Fruit fly (Drosophila melanogaster) whole organism, embryonic: ENCODE data around the gene Bcat.

Source experiments
- CG10431 ChIP-seq: fragments of 200-800 bp; sonication (Bioruptor generic); optimal IDR thresholded peaks from 3 replicates; lab custom pipeline; 2018; ENCODE audit warnings: missing biosample characterization, mild to moderate bottlenecking, missing genetic modification characterization
- CG10543 ChIP-seq: fragments of 200-800 bp; sonication (Bioruptor generic); optimal IDR thresholded peaks from 3 replicates; lab custom pipeline; 2017; ENCODE audit warnings: missing biosample characterization, mild to moderate bottlenecking, missing genetic modification characterization, moderate library complexity
- CG12104 ChIP-seq: fragments of 200-800 bp; sonication (Bioruptor generic); optimal IDR thresholded peaks from 3 replicates; lab custom pipeline; 2016; ENCODE audit warnings: missing biosample characterization, missing genetic modification characterization
- CG12155 ChIP-seq: fragments of 200-800 bp; sonication (Bioruptor generic); optimal IDR thresholded peaks from 3 replicates; lab custom pipeline; 2016; ENCODE audit warnings: missing biosample characterization, missing genetic modification characterization
- CG12391 ChIP-seq: fragments of 200-800 bp; sonication (Bioruptor generic); optimal IDR thresholded peaks from 3 replicates; lab custom pipeline; 2018; ENCODE audit warnings: missing biosample characterization, mild to moderate bottlenecking, missing genetic modification characterization, moderate library complexity
- CG12659 ChIP-seq: fragments of 200-800 bp; sonication (Bioruptor generic); optimal IDR thresholded peaks from 3 replicates; lab custom pipeline; 2017; ENCODE audit warnings: mild to moderate bottlenecking, missing biosample characterization, missing genetic modification reagents, missing genetic modification characterization
- CG13287 ChIP-seq: fragments of 200-800 bp; sonication (Bioruptor generic); IDR thresholded peaks from 2 replicates; pipeline ENCODE4 v1.3.6; 2022; ENCODE audit warnings: missing biosample characterization, missing genetic modification characterization; ENCODE audit not compliant: partially characterized antibody
- CG15514 ChIP-seq: fragments of 200-800 bp; sonication (Bioruptor generic); optimal IDR thresholded peaks from 3 replicates; lab custom pipeline; 2017; ENCODE audit warnings: missing biosample characterization, missing genetic modification characterization, mild to moderate bottlenecking, moderate library complexity, missing genetic modification reagents
- CG15696 ChIP-seq: fragments of 200-800 bp; sonication (Bioruptor generic); optimal IDR thresholded peaks from 2 replicates; lab custom pipeline; 2019; ENCODE audit warnings: missing biosample characterization, mild to moderate bottlenecking, missing genetic modification characterization, moderate library complexity
- CG17361 ChIP-seq: fragments of 200-800 bp; sonication (Bioruptor generic); IDR thresholded peaks from 3 replicates; pipeline ENCODE4 v1.3.6; 2022; ENCODE audit warnings: missing biosample characterization, missing genetic modification characterization
- CG18764 ChIP-seq: fragments of 200-800 bp; sonication (Bioruptor generic); optimal IDR thresholded peaks from 3 replicates; lab custom pipeline; 2016; ENCODE audit warnings: missing biosample characterization, missing genetic modification characterization
- CG2120 ChIP-seq: fragments of 200-800 bp; sonication (Bioruptor generic); optimal IDR thresholded peaks from 3 replicates; lab custom pipeline; 2016; ENCODE audit warnings: missing biosample characterization, missing genetic modification characterization
- CG2129 ChIP-seq: fragments of 200-800 bp; sonication (Bioruptor generic); IDR thresholded peaks from 2 replicates; pipeline ENCODE4 v1.3.6; 2022; ENCODE audit warnings: missing biosample characterization, missing genetic modification characterization; ENCODE audit not compliant: partially characterized antibody
- CG2678 ChIP-seq: fragments of 200-800 bp; sonication (Bioruptor generic); optimal IDR thresholded peaks from 3 replicates; lab custom pipeline; 2019; ENCODE audit warnings: missing biosample characterization, mild to moderate bottlenecking, missing genetic modification characterization, moderate library complexity
- CG34224 ChIP-seq: fragments of 200-800 bp; sonication (Bioruptor generic); IDR thresholded peaks from 3 replicates; pipeline ENCODE4 v1.3.6; 2022; ENCODE audit warnings: missing biosample characterization, missing genetic modification characterization; ENCODE audit not compliant: partially characterized antibody
- CG34376 ChIP-seq: fragments of 200-800 bp; sonication (Bioruptor generic); optimal IDR thresholded peaks from 2 replicates; lab custom pipeline; 2018; ENCODE audit warnings: missing biosample characterization, mild to moderate bottlenecking, missing genetic modification characterization
- CG3726 ChIP-seq: fragments of 200-800 bp; sonication (Bioruptor generic); IDR thresholded peaks from 3 replicates; pipeline ENCODE4, ENCODE4 v1.3.6; 2022; ENCODE audit warnings: missing biosample characterization, missing genetic modification characterization
- CG4617 ChIP-seq: fragments of 200-800 bp; sonication (Bioruptor generic); optimal IDR thresholded peaks from 3 replicates; lab custom pipeline; 2016; ENCODE audit warnings: missing biosample characterization, missing genetic modification characterization, borderline replicate concordance
- CG5245 ChIP-seq: fragments of 200-800 bp; sonication (Bioruptor generic); optimal IDR thresholded peaks from 3 replicates; lab custom pipeline; 2016; ENCODE audit warnings: missing biosample characterization, missing genetic modification characterization
- CG7556 ChIP-seq: fragments of 200-800 bp; sonication (Bioruptor generic); optimal IDR thresholded peaks from 2 replicates; lab custom pipeline; 2017; ENCODE audit warnings: missing biosample characterization, mild to moderate bottlenecking, missing genetic modification characterization
- CG7928 ChIP-seq: fragments of 200-800 bp; sonication (Bioruptor generic); optimal IDR thresholded peaks from 2 replicates; lab custom pipeline; 2017; ENCODE audit warnings: missing biosample characterization, mild to moderate bottlenecking, missing genetic modification characterization
- CG9797 ChIP-seq: fragments of 200-800 bp; sonication (Bioruptor generic); optimal IDR thresholded peaks from 3 replicates; lab custom pipeline; 2018; ENCODE audit warnings: missing biosample characterization, mild to moderate bottlenecking, missing genetic modification characterization
- Chrac-16 ChIP-seq: fragments of 200-800 bp; sonication (Bioruptor generic); optimal IDR thresholded peaks from 3 replicates; lab custom pipeline; 2016; ENCODE audit warnings: missing biosample characterization, missing genetic modification characterization
- Dip2 ChIP-seq: fragments of 200-800 bp; sonication (Bioruptor generic); IDR thresholded peaks from 2 replicates; pipeline ENCODE4 v1.3.6; 2022; ENCODE audit warnings: missing biosample characterization, missing genetic modification characterization
- Dip3 ChIP-seq: fragments of 200-800 bp; sonication (Bioruptor generic); optimal IDR thresholded peaks from 3 replicates; lab custom pipeline; 2016; ENCODE audit warnings: missing biosample characterization, missing genetic modification characterization
- H15 ChIP-seq: fragments of 200-800 bp; sonication (Bioruptor generic); IDR thresholded peaks from 3 replicates; pipeline ENCODE4 v1.3.6; 2022; ENCODE audit warnings: missing biosample characterization, missing genetic modification characterization
- HLH4C ChIP-seq: fragments of 200-800 bp; sonication (Bioruptor generic); IDR thresholded peaks from 3 replicates; pipeline ENCODE4 v1.3.6; 2022; ENCODE audit warnings: missing biosample characterization, missing genetic modification characterization; ENCODE audit not compliant: partially characterized antibody
- Hr51 ChIP-seq, 2 experiments: fragments of 200-800 bp; sonication (Bioruptor generic); optimal IDR thresholded peaks; 2 replicates in 1 of 2; 3 replicates in 1 of 2; lab custom pipeline; 2016 to 2018; ENCODE audit warnings: missing biosample characterization in 2 of 2, missing genetic modification characterization in 2 of 2, mild to moderate bottlenecking in 1 of 2, moderate library complexity in 1 of 2
- Hsf ChIP-seq: fragments of 200-800 bp; sonication (Bioruptor generic); optimal IDR thresholded peaks from 3 replicates; lab custom pipeline; 2016; ENCODE audit warnings: missing biosample characterization, missing genetic modification characterization
- MBD-R2 ChIP-seq: fragments of 200-800 bp; sonication (Bioruptor generic); IDR thresholded peaks from 2 replicates; pipeline ENCODE4 v1.3.6; 2022; ENCODE audit warnings: missing biosample characterization, missing genetic modification characterization
- Med ChIP-seq: fragments of 200-800 bp; sonication (Bioruptor generic); peaks from one replicate; lab custom pipeline; 2016; ENCODE audit warnings: missing biosample characterization, missing genetic modification characterization, mild to moderate bottlenecking, inconsistent platforms, moderate library complexity
- Scr ChIP-seq: fragments of 200-800 bp; sonication (Bioruptor generic); IDR thresholded peaks from 2 replicates; pipeline ENCODE4 v1.3.6; 2022; ENCODE audit warnings: missing biosample characterization, missing genetic modification characterization; ENCODE audit not compliant: partially characterized antibody
- Sin3A ChIP-seq: fragments of >200 bp; optimal IDR thresholded peaks from 2 replicates; lab custom pipeline; 2018
- YL-1 ChIP-seq: fragments of 200-800 bp; sonication (Bioruptor generic); optimal IDR thresholded peaks from 3 replicates; lab custom pipeline; 2017; ENCODE audit warnings: missing biosample characterization, mild to moderate bottlenecking, missing genetic modification characterization
- bbx ChIP-seq: fragments of 200-800 bp; sonication (Bioruptor generic); IDR thresholded peaks from 2 replicates; pipeline ENCODE4 v1.3.6; 2022; ENCODE audit warnings: missing biosample characterization, missing genetic modification characterization; ENCODE audit not compliant: partially characterized antibody
- chn ChIP-seq: fragments of 200-800 bp; sonication (Bioruptor generic); optimal IDR thresholded peaks from 2 replicates; lab custom pipeline; 2016; ENCODE audit warnings: missing biosample characterization, missing genetic modification characterization
- cwo ChIP-seq: fragments of 200-800 bp; sonication (Bioruptor generic); optimal IDR thresholded peaks from 3 replicates; lab custom pipeline; 2017; ENCODE audit warnings: missing biosample characterization, missing genetic modification characterization, mild to moderate bottlenecking, moderate library complexity, missing genetic modification reagents
- dmrt99B ChIP-seq: fragments of 200-800 bp; sonication (Bioruptor generic); optimal IDR thresholded peaks from 2 replicates; lab custom pipeline; 2018; ENCODE audit warnings: missing biosample characterization, mild to moderate bottlenecking, missing genetic modification characterization, moderate library complexity
- grau ChIP-seq: fragments of 200-800 bp; optimal IDR thresholded peaks from 3 replicates; lab custom pipeline; 2019; ENCODE audit warnings: missing biosample characterization, mild to moderate bottlenecking, missing genetic modification characterization, moderate library complexity
- hb ChIP-seq: fragments of 200-800 bp; sonication (Bioruptor generic); IDR thresholded peaks from 3 replicates; pipeline ENCODE4 v1.3.6; 2022; ENCODE audit warnings: missing biosample characterization, missing genetic modification characterization; ENCODE audit not compliant: partially characterized antibody
- inv ChIP-seq: fragments of 200-800 bp; sonication (Bioruptor generic); IDR thresholded peaks from 2 replicates; pipeline ENCODE4 v1.3.6; 2022; ENCODE audit warnings: missing biosample characterization, missing genetic modification characterization; ENCODE audit not compliant: partially characterized antibody
- klu ChIP-seq: fragments of 200-800 bp; sonication (Bioruptor generic); IDR thresholded peaks from 2 replicates; pipeline ENCODE4 v1.3.6; 2022; ENCODE audit warnings: missing biosample characterization, missing genetic modification characterization
- scrt ChIP-seq: fragments of 200-800 bp; sonication (Bioruptor generic); optimal IDR thresholded peaks from 2 replicates; lab custom pipeline; 2018; ENCODE audit warnings: missing biosample characterization, mild to moderate bottlenecking, missing genetic modification characterization, moderate library complexity
- sna ChIP-seq: fragments of 200-800 bp; sonication (Bioruptor generic); IDR thresholded peaks from 2 replicates; pipeline ENCODE4 v1.3.6; 2022; ENCODE audit warnings: missing biosample characterization, missing genetic modification characterization; ENCODE audit not compliant: partially characterized antibody
- trh ChIP-seq: fragments of 200-800 bp; sonication (Bioruptor generic); optimal IDR thresholded peaks from 2 replicates; lab custom pipeline; 2016; ENCODE audit warnings: missing biosample characterization, missing genetic modification characterization
- tup ChIP-seq: fragments of 200-800 bp; sonication (Bioruptor generic); optimal IDR thresholded peaks from 2 replicates; lab custom pipeline; 2016; ENCODE audit warnings: missing biosample characterization, mild to moderate bottlenecking, missing genetic modification characterization, moderate library complexity
- zen2 ChIP-seq: fragments of 200-800 bp; sonication (Bioruptor generic); IDR thresholded peaks from 3 replicates; pipeline ENCODE4 v1.3.6; 2022; ENCODE audit warnings: missing biosample characterization, missing genetic modification characterization; ENCODE audit not compliant: partially characterized antibody

The Bcat gene

dm6 chrX:13384583-13385342 is 11.9 kb upstream of the Bcat start, which contains the start of the genes Rbp1-like and Tim9a (continued):
- TF ChIP-seq CG9797 (GFP tag; lab: Kevin White, UChicago) (peak; percentile 39), chn (GFP tag; lab: Kevin White, UChicago) (no peak), trh (GFP tag; lab: Kevin White, UChicago) (no peak), HLH4C (peak; percentile 72), Med (GFP tag; lab: Kevin White, UChicago) (peak; percentile 79), CG15514 (peak; percentile 71), CG34376 (GFP tag; lab: Kevin White, UChicago) (peak; percentile 53), CG12391 (tag; lab: Kevin White, UChicago) (peak; percentile 66), CG17361 (GFP tag; lab: Robert Waterston, UW) (peak; percentile 61; the same call in 1 of the 3 replicates), MBD-R2 (GFP tag; lab: Robert Waterston, UW) (peak; percentile 24; the same call in 1 of the 2 replicates), CG5245 (no peak), CG12659 (GFP tag; lab: Kevin White, UChicago) (peak; percentile 83), grau (peak; percentile 54), CG7556 (GFP tag; lab: Kevin White, UChicago) (peak; percentile 41), zen2 (GFP tag; lab: Robert Waterston, UW) (0 out of 3 replicates have a peak, but pooled peaks have one; percentile 32), dmrt99B (tag; lab: Kevin White, UChicago) (peak; percentile 19), sna (GFP tag; lab: Robert Waterston, UW) (peak; percentile 62; the same call in 1 of the 2 replicates), CG10543 (GFP tag; lab: Kevin White, UChicago) (peak; percentile 61), Hr51 (GFP tag; optimal IDR thresholded peaks at IDR 0.05; lab: Kevin White, UChicago) (peak in 1 of 2 experiments; percentile 41), klu (0 out of 2 replicates have a peak, but pooled peaks have one; percentile 15), inv (GFP tag; lab: Robert Waterston, UW) (peak; percentile 76), CG13287 (GFP tag; lab: Robert Waterston, UW) (peak; percentile 81), YL-1 (GFP tag; lab: Kevin White, UChicago) (peak; percentile 73), tup (GFP tag; lab: Kevin White, UChicago) (no peak), CG34224 (peak; percentile 65), Hsf (GFP tag; lab: Kevin White, UChicago) (peak; percentile 9), CG15696 (tag; lab: Kevin White, UChicago) (peak; percentile 34), CG2129 (peak; percentile 54), Chrac-16 (peak; percentile 4), CG12104 (GFP tag; lab: Kevin White, UChicago) (peak; percentile 28), CG2678 (tag; lab: Kevin White, UChicago) (peak; percentile 55), Sin3A (lab: Kevin White, UChicago) (peak; percentile 74), Scr (GFP tag; lab: Robert Waterston, UW) (peak; percentile 86), CG4617 (GFP tag; lab: Kevin White, UChicago) (peak; percentile 50), Dip2 (no peak), H15 (GFP tag; lab: Robert Waterston, UW) (no peak), CG2120 (GFP tag; lab: Kevin White, UChicago) (peak; percentile 46), CG7928 (GFP tag; lab: Kevin White, UChicago) (peak; percentile 38), cwo (GFP tag; lab: Kevin White, UChicago) (no peak), CG18764 (peak; percentile 26), CG12155 (GFP tag; lab: Kevin White, UChicago) (peak; percentile 54), CG3726 (GFP tag; lab: Robert Waterston, UW) (no peak), hb (GFP tag; lab: Robert Waterston, UW) (peak; percentile 45; the same call in 2 of the 3 replicates), CG10431 (GFP tag; lab: Kevin White, UChicago) (peak; percentile 36), scrt (GFP tag; lab: Kevin White, UChicago) (no peak), bbx (0 out of 2 replicates have a peak, but pooled peaks have one; percentile 17), Dip3 (GFP tag; lab: Kevin White, UChicago) (no peak)
